Worm (Caenorhabditis elegans) whole organism, dauer: ENCODE measurements around the gene fut-3.

Experiments used
- unc-62 ChIP-seq: sonication (generic microtip); optimal IDR thresholded peaks from 2 replicates; lab custom pipeline; 2017; ENCODE audit warnings: missing biosample characterization, missing genetic modification reagents, missing genetic modification characterization

Gene fut-3

DNA sequence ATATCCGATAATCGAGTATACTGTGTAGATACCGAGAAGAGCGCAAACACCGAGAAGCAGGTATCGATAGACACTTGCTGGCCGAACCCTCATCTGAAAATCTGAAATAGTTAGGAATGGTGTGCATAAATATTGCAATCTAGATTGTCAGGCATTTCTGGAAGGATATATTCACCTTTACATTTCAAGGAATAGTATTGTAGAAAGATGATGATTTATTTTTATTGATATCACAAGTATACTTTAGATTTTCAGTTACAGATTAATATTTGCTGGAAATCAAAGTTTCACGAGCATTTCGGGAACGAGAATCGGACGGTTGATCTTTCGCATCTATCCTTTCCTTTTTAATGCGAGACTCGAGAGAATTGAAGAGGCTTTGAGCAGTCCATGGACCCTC is at the start of gene fut-3:
TSS of gene fut-3 (minus strand) at position 101 of the 400 bp plus-strand sequence.
- TF ChIP-seq unc-62 (GFP tag; lab: Kevin White, UChicago): no peak

DNA sequence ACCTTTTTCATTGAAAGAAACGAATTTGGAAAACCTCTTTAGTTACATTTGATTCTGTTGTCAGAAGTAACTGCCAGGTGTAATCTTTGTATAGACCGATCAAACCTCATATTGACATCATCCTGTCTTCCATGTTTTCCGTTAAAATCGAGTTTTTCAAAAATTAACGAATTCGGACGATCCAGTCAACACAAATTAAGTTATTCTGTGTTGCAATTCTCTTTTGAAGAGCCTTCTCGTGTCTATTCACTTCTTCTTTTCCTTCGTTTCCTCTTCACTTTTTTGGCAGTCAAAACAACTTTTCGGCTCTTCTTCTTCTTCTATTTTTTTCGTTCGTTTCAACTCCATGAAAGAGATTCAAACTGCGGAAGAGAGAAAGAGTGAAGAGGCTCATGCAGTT is 48.6 kb upstream of the fut-3 start:
- no peak for TF ChIP-seq unc-62 (GFP tag; lab: Kevin White, UChicago)

- no peak for TF ChIP-seq unc-62 (GFP tag; lab: Kevin White, UChicago)
Measured at ce11 chrII:5707532-5707931, 48.0 kb upstream of the fut-3 start, which contains the start of gene osta-2. Gene osta-2 (plus strand): TSS chrII:5707691.

ce11 chrII:5704479-5704878 is 44.9 kb upstream of the fut-3 start:
- no peak for TF ChIP-seq unc-62 (GFP tag; lab: Kevin White, UChicago)

- TF ChIP-seq unc-62 (GFP tag; lab: Kevin White, UChicago): no peak
Measured at ce11 chrII:5702611-5703192, 43.1 kb upstream of the fut-3 start.

DNA sequence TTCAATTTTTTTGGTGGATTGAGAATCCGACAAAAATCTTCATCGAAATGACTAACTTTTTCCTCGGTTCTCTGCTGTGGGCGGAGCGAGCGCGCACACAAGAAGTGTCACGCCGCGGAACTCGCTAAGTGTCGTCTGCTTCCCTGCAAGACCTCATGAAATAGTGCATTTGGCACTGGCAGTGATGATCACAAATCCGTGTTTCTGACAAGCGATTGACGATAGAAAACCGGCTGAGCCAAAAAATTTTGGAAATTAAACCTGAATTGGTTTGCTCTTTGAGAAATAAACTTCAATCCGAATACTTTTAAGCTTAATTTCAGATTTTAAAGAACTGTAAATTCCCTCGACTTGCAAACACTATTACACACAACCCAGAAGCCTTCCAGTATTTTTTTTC is 41.9 kb upstream of the fut-3 start:
- no peak for TF ChIP-seq unc-62 (GFP tag; lab: Kevin White, UChicago)

ce11 chrII:5698869-5699268 is 39.3 kb upstream of the fut-3 start, which contains the start of the genes C25H3.10 and C25H3.1:
Gene C25H3.10 (minus strand): TSS chrII:5698969.
Gene C25H3.1 (plus strand): TSS chrII:5699071.
- no peak for TF ChIP-seq unc-62 (GFP tag; lab: Kevin White, UChicago)

- no peak for TF ChIP-seq unc-62 (GFP tag; lab: Kevin White, UChicago)
Measured at ce11 chrII:5698254-5698653, 38.7 kb upstream of the fut-3 start.

DNA sequence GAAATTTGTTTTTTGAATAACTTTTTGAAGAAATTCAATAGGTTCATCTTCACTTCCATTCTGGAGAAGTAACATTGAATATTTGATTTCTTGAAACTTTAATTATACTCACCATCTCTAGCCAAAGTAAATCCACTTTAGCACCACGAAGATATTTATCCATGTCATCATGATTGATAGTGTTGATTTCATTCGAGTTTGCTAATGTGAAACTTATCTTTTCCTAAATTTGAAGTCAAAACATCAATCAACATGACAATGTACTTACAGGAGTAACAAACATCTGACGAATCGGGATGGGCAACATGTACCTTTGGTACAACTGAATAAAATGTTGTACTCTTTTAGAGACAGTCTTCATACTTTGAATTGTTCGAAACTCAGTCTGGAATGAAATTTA is 37.8 kb upstream of the fut-3 start:
- no peak for TF ChIP-seq unc-62 (GFP tag; lab: Kevin White, UChicago)

ce11 chrII:5696218-5696617 is 36.6 kb upstream of the fut-3 start:
- TF ChIP-seq unc-62 (GFP tag; lab: Kevin White, UChicago): no peak

- TF ChIP-seq unc-62 (GFP tag; lab: Kevin White, UChicago): no peak
Measured at ce11 chrII:5694798-5695197, 35.2 kb upstream of the fut-3 start, which contains the start of gene C25H3.14. Gene C25H3.14 (plus strand): TSS chrII:5695098.

DNA sequence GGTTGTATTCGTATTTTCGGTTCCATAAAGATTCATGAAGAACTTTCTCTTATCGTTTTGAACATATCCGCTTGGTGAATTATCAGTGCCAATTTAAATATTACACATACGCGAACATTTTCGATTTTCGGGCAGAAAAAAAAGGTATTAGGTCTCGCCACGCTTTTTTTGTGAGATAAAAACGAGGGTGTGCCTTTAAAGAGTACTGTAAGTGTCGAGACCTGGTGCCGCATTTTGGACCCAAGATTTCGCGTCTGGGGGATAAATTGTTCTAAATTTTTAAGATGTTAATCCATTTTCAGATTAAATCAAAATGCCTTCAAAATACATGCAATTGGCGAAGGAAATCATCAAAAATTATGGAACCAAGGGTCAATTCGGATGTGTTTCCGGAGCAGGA is 34.3 kb upstream of the fut-3 start, which contains the start of gene C25H3.3:
TSS of gene C25H3.3 (plus strand) at position 301 of the 400 bp plus-strand sequence.
- TF ChIP-seq unc-62 (GFP tag; lab: Kevin White, UChicago): no peak

ce11 chrII:5691216-5691771 is 31.7 kb upstream of the fut-3 start, which contains the start of the genes ndub-5 and eif-2D:
Gene ndub-5 (minus strand): TSS chrII:5691353.
Gene eif-2D (plus strand): TSS chrII:5691721.
- no peak for TF ChIP-seq unc-62 (GFP tag; lab: Kevin White, UChicago)

DNA sequence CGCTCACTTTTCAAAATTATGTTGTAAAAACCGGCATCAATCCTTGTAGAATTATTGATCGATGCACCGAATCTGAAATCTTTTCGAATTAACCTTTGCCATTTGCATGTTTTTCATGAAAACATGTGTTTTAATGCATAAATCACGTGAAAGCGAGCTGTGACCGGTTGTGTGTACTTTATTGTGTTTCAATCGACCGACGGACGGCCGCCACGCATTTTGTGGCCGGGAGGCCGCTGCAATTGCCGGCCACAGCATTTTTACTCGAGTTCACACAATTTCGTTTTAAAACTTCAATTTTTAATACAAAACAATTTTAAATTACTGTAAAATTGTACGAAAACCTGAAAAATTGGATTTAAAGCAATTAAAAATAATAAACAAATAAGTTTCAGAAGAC is 29.4 kb upstream of the fut-3 start, which contains the start of gene C25H3.11:
TSS of gene C25H3.11 (minus strand) at position 82 of the 400 bp plus-strand sequence.
- no peak for TF ChIP-seq unc-62 (GFP tag; lab: Kevin White, UChicago)

- TF ChIP-seq unc-62 (GFP tag; lab: Kevin White, UChicago): no peak
Measured at ce11 chrII:5680703-5681102, 21.1 kb upstream of the fut-3 start, which contains the start of gene flp-27. Gene flp-27 (plus strand): TSS chrII:5681003.

ce11 chrII:5669580-5669979 is 10.0 kb upstream of the fut-3 start, which contains the start of gene C25H3.17:
Gene C25H3.17 (minus strand): TSS chrII:5669680.
- no peak for TF ChIP-seq unc-62 (GFP tag; lab: Kevin White, UChicago)

DNA sequence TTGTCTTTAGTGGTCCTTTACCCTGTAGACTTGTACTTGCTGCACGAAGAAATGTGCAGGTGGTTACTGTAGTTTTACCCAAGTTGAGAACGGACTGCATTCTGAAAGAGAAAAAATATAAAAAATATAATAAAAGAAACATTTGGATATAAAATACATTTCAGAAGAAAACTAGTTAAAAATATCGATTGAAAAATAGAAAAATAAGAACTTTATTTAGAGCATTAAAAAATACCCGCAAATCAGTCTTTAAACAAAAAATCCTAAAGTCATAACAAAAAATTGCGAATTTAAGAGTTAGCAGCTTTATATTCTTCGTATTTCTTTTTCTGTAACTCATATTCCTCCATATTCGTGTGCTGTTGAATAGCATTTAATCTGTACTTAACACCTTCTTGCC is 9.3 kb upstream of the fut-3 start, which contains the start of gene C25H3.7:
TSS of gene C25H3.7 (minus strand) at position 101 of the 400 bp plus-strand sequence.
- no peak for TF ChIP-seq unc-62 (GFP tag; lab: Kevin White, UChicago)
